Worm (Caenorhabditis elegans): ENCODE results near the gene srt-7.
"Not testable (repeated sequence)": the region's sequence is repeated elsewhere in the genome, so short reads cannot be mapped to it uniquely, and the experiment has no call there.

- not testable (repeated sequence) for TF ChIP-seq ztf-29 (GFP tag; IDR thresholded peaks at IDR 0.05); flt-1 (GFP tag; IDR thresholded peaks at IDR 0.05); tab-1 (GFP tag; IDR thresholded peaks at IDR 0.05); ztf-23 (GFP tag; IDR thresholded peaks at IDR 0.05); T22C8.4 (GFP tag; IDR thresholded peaks at IDR 0.05); klf-2 (GFP tag; conservative IDR thresholded peaks at IDR 0.05); ref-1 (GFP tag; conservative IDR thresholded peaks at IDR 0.05); cog-1 (tag; optimal IDR thresholded peaks at IDR 0.05)
Observed at ce11 chrV:3064418-3064817, 17.2 kb upstream of the srt-7 start, which contains the start of gene srt-16.

Measured in whole organism, midembryonic.